Fruit fly (Drosophila melanogaster) whole organism, embryonic: ENCODE data around the gene Bap60.

Source experiments
- Ada2b ChIP-seq: fragments of 200-800 bp; sonication (Bioruptor generic); IDR thresholded peaks from 2 replicates; pipeline ENCODE4 v1.3.6; 2022; ENCODE audit warnings: missing biosample characterization, missing genetic modification characterization
- Atf3 ChIP-seq: fragments of 200-800 bp; sonication (Bioruptor generic); optimal IDR thresholded peaks from 3 replicates; lab custom pipeline; 2016; ENCODE audit warnings: missing biosample characterization, missing genetic modification characterization
- CG10321 ChIP-seq: fragments of 200-800 bp; sonication (Bioruptor generic); IDR thresholded peaks from 2 replicates; pipeline ENCODE4 v1.3.6; 2022; ENCODE audit warnings: missing biosample characterization, missing genetic modification characterization
- CG11085 ChIP-seq: fragments of 200-800 bp; sonication (Bioruptor generic); IDR thresholded peaks from 2 replicates; pipeline ENCODE4 v1.3.6; 2022; ENCODE audit warnings: missing biosample characterization, missing genetic modification characterization
- CG11504 ChIP-seq: fragments of 200-800 bp; sonication (Bioruptor generic); optimal IDR thresholded peaks from 3 replicates; lab custom pipeline; 2019; ENCODE audit warnings: missing biosample characterization, mild to moderate bottlenecking, missing genetic modification characterization, moderate library complexity
- CG11560 ChIP-seq: fragments of 200-800 bp; sonication (Bioruptor generic); IDR thresholded peaks from 3 replicates; pipeline ENCODE4 v1.3.6; 2022; ENCODE audit warnings: missing biosample characterization, missing genetic modification characterization
- CG12071 ChIP-seq: fragments of 200-800 bp; sonication (Bioruptor generic); optimal IDR thresholded peaks from 3 replicates; lab custom pipeline; 2018; ENCODE audit warnings: missing biosample characterization, mild to moderate bottlenecking, missing genetic modification characterization
- CG1233 ChIP-seq: fragments of 200-800 bp; sonication (Bioruptor generic); optimal IDR thresholded peaks from 4 replicates; lab custom pipeline; 2018; ENCODE audit warnings: missing biosample characterization, mild to moderate bottlenecking, missing genetic modification characterization
- CG12769 ChIP-seq: fragments of 200-800 bp; sonication (Bioruptor generic); optimal IDR thresholded peaks from 2 replicates; lab custom pipeline; 2019; ENCODE audit warnings: missing biosample characterization, mild to moderate bottlenecking, missing genetic modification characterization, moderate library complexity
- CG15479 ChIP-seq: fragments of 200-800 bp; sonication (Bioruptor generic); optimal IDR thresholded peaks from 3 replicates; lab custom pipeline; 2019; ENCODE audit warnings: missing biosample characterization, mild to moderate bottlenecking, missing genetic modification characterization, moderate library complexity
- CG17328 ChIP-seq: fragments of 200-800 bp; sonication (Bioruptor generic); IDR thresholded peaks from 2 replicates; pipeline ENCODE4 v1.3.6; 2022; ENCODE audit warnings: missing biosample characterization, missing genetic modification characterization
- CG18476 ChIP-seq: fragments of 200-800 bp; sonication (Bioruptor generic); optimal IDR thresholded peaks from 2 replicates; lab custom pipeline; 2016; ENCODE audit warnings: missing biosample characterization, mild to moderate bottlenecking, missing genetic modification characterization
- CG18599 ChIP-seq: fragments of 200-800 bp; sonication (Bioruptor generic); optimal IDR thresholded peaks from 3 replicates; lab custom pipeline; 2017; ENCODE audit warnings: missing biosample characterization, missing genetic modification characterization, mild to moderate bottlenecking, moderate library complexity, missing genetic modification reagents
- CG31224 ChIP-seq: fragments of 200-800 bp; sonication (Bioruptor generic); IDR thresholded peaks from 2 replicates; pipeline ENCODE4 v1.3.6; 2022; ENCODE audit warnings: missing biosample characterization, missing genetic modification characterization
- CG34422 ChIP-seq: fragments of 200-800 bp; sonication (Bioruptor generic); IDR thresholded peaks from 3 replicates; pipeline ENCODE4 v1.3.6; 2022; ENCODE audit warnings: missing biosample characterization, missing genetic modification characterization
- CG4707 ChIP-seq: fragments of 200-800 bp; sonication (Bioruptor generic); optimal IDR thresholded peaks from 2 replicates; lab custom pipeline; 2018; ENCODE audit warnings: missing biosample characterization, mild to moderate bottlenecking, missing genetic modification characterization, moderate library complexity
- CG5953 ChIP-seq: fragments of 200-800 bp; sonication (Bioruptor generic); IDR thresholded peaks from 2 replicates; pipeline ENCODE4 v1.3.6; 2022; ENCODE audit warnings: missing biosample characterization, missing genetic modification characterization
- CG6689 ChIP-seq: fragments of 200-800 bp; sonication (Bioruptor generic); IDR thresholded peaks from 2 replicates; pipeline ENCODE4 v1.3.6; 2022; ENCODE audit warnings: missing biosample characterization, missing genetic modification characterization
- CG7372 ChIP-seq: fragments of 200-800 bp; sonication (Bioruptor generic); IDR thresholded peaks from 2 replicates; pipeline ENCODE4 v1.3.6; 2022; ENCODE audit warnings: missing biosample characterization, missing genetic modification characterization
- CG7745 ChIP-seq: fragments of 200-800 bp; sonication (Bioruptor generic); optimal IDR thresholded peaks from 2 replicates; lab custom pipeline; 2018; ENCODE audit warnings: missing biosample characterization, mild to moderate bottlenecking, missing genetic modification characterization, moderate library complexity
- CG7839 ChIP-seq: fragments of 200-800 bp; sonication (Bioruptor generic); optimal IDR thresholded peaks from 3 replicates; lab custom pipeline; 2018; ENCODE audit warnings: missing biosample characterization, mild to moderate bottlenecking, missing genetic modification characterization, moderate library complexity
- CG9797 ChIP-seq: fragments of 200-800 bp; sonication (Bioruptor generic); optimal IDR thresholded peaks from 3 replicates; lab custom pipeline; 2018; ENCODE audit warnings: missing biosample characterization, mild to moderate bottlenecking, missing genetic modification characterization
- CkIIα-i1 ChIP-seq: fragments of 200-800 bp; sonication (Bioruptor generic); IDR thresholded peaks from 2 replicates; pipeline ENCODE4 v1.3.6; 2022; ENCODE audit warnings: missing biosample characterization, missing genetic modification characterization
- CoRest ChIP-seq: fragments of 200-800 bp; sonication (Bioruptor generic); optimal IDR thresholded peaks from 3 replicates; lab custom pipeline; 2018; ENCODE audit warnings: missing biosample characterization, mild to moderate bottlenecking, missing genetic modification characterization, moderate library complexity
- Deaf1 ChIP-seq: fragments of 200-800 bp; optimal IDR thresholded peaks from 3 replicates; lab custom pipeline; 2019; ENCODE audit warnings: missing biosample characterization, mild to moderate bottlenecking, missing genetic modification characterization, moderate library complexity
- Hr78 ChIP-seq, 2 experiments: fragments of 200-800 bp in 1 of 2; fragments of >200 bp in 1 of 2; sonication (Bioruptor generic) in 1 of 2; optimal IDR thresholded peaks; 2 replicates each; lab custom pipeline; 2017 to 2019; ENCODE audit warnings: missing biosample characterization in 2 of 2, missing genetic modification characterization in 2 of 2, mild to moderate bottlenecking in 1 of 2, moderate library complexity in 1 of 2
- MBD-R2 ChIP-seq: fragments of 200-800 bp; sonication (Bioruptor generic); IDR thresholded peaks from 2 replicates; pipeline ENCODE4 v1.3.6; 2022; ENCODE audit warnings: missing biosample characterization, missing genetic modification characterization
- MESR4 ChIP-seq: fragments of 200-800 bp; sonication (Bioruptor generic); optimal IDR thresholded peaks from 2 replicates; lab custom pipeline; 2018; ENCODE audit warnings: missing biosample characterization, mild to moderate bottlenecking, missing genetic modification characterization, moderate library complexity
- Nf-YB ChIP-seq: fragments of 200-800 bp; sonication (Bioruptor generic); optimal IDR thresholded peaks from 3 replicates; lab custom pipeline; 2019; ENCODE audit warnings: missing biosample characterization, mild to moderate bottlenecking, missing genetic modification characterization, moderate library complexity
- Ptx1 ChIP-seq: fragments of 200-800 bp; sonication (Bioruptor generic); IDR thresholded peaks from 2 replicates; pipeline ENCODE4 v1.3.6; 2022; ENCODE audit warnings: missing biosample characterization, missing genetic modification characterization
- Rx ChIP-seq: fragments of 200-800 bp; sonication (Bioruptor generic); IDR thresholded peaks from 2 replicates; pipeline ENCODE4 v1.3.6; 2022; ENCODE audit warnings: missing biosample characterization, missing genetic modification characterization
- Sox100B ChIP-seq: fragments of 200-800 bp; sonication (Bioruptor generic); optimal IDR thresholded peaks from 3 replicates; lab custom pipeline; 2018; ENCODE audit warnings: missing biosample characterization, mild to moderate bottlenecking, missing genetic modification characterization
- Spps ChIP-seq: fragments of 200-800 bp; sonication (Bioruptor generic); optimal IDR thresholded peaks from 2 replicates; lab custom pipeline; 2018; ENCODE audit warnings: missing biosample characterization, mild to moderate bottlenecking, missing genetic modification characterization
- Xbp1 ChIP-seq: fragments of 200-800 bp; sonication (Bioruptor generic); optimal IDR thresholded peaks from 3 replicates; lab custom pipeline; 2016; ENCODE audit warnings: missing biosample characterization, mild to moderate bottlenecking, missing genetic modification characterization
- YL-1 ChIP-seq: fragments of 200-800 bp; sonication (Bioruptor generic); optimal IDR thresholded peaks from 3 replicates; lab custom pipeline; 2017; ENCODE audit warnings: missing biosample characterization, mild to moderate bottlenecking, missing genetic modification characterization
- ap ChIP-seq: fragments of 200-800 bp; sonication (Bioruptor generic); IDR thresholded peaks from 2 replicates; pipeline ENCODE4 v1.3.6; 2022; ENCODE audit warnings: missing biosample characterization, missing genetic modification characterization
- bcd ChIP-seq: fragments of 200-800 bp; sonication (Bioruptor generic); optimal IDR thresholded peaks from 2 replicates; lab custom pipeline; 2017; ENCODE audit warnings: missing biosample characterization, mild to moderate bottlenecking, missing genetic modification characterization
- dpn ChIP-seq, 2 experiments: fragments of 200-800 bp; sonication (Bioruptor generic); optimal IDR thresholded peaks; 3 replicates each; lab custom pipeline; 2016; ENCODE audit warnings: missing biosample characterization in 2 of 2, missing genetic modification characterization in 2 of 2
- en ChIP-seq: fragments of 200-800 bp; sonication (Bioruptor generic); optimal IDR thresholded peaks from 2 replicates; lab custom pipeline; 2016; ENCODE audit warnings: missing biosample characterization, missing genetic modification characterization
- fd3F ChIP-seq: fragments of 200-800 bp; sonication (Bioruptor generic); optimal IDR thresholded peaks from 2 replicates; lab custom pipeline; 2018; ENCODE audit warnings: missing biosample characterization, mild to moderate bottlenecking, missing genetic modification characterization, moderate library complexity
- gsb ChIP-seq: fragments of 200-800 bp; sonication (Bioruptor generic); IDR thresholded peaks from 2 replicates; pipeline ENCODE4 v1.3.6; 2022; ENCODE audit warnings: missing biosample characterization, missing genetic modification characterization
- lab ChIP-seq: fragments of 200-800 bp; sonication (Bioruptor generic); optimal IDR thresholded peaks from 3 replicates; lab custom pipeline; 2017; ENCODE audit warnings: missing biosample characterization, missing genetic modification characterization, mild to moderate bottlenecking, moderate library complexity, missing genetic modification reagents
- mam ChIP-seq: fragments of 200-800 bp; sonication (Bioruptor generic); optimal IDR thresholded peaks from 3 replicates; lab custom pipeline; 2016; ENCODE audit warnings: missing biosample characterization, missing genetic modification characterization
- mld ChIP-seq: fragments of 200-800 bp; sonication (Bioruptor generic); IDR thresholded peaks from 3 replicates; pipeline ENCODE4 v1.3.6; 2022; ENCODE audit warnings: missing biosample characterization, missing genetic modification characterization; ENCODE audit not compliant: partially characterized antibody
- oc ChIP-seq: fragments of 200-800 bp; sonication (Bioruptor generic); optimal IDR thresholded peaks from 2 replicates; lab custom pipeline; 2018; ENCODE audit warnings: missing biosample characterization, mild to moderate bottlenecking, missing genetic modification characterization, moderate library complexity
- otp ChIP-seq: fragments of 200-800 bp; sonication (Bioruptor generic); IDR thresholded peaks from 3 replicates; pipeline ENCODE4, ENCODE4 v1.3.6; 2022; ENCODE audit warnings: missing biosample characterization, missing genetic modification characterization
- row ChIP-seq: fragments of 200-800 bp; sonication (Bioruptor generic); IDR thresholded peaks from 3 replicates; pipeline ENCODE4 v1.3.6; 2022; ENCODE audit warnings: missing biosample characterization, missing genetic modification characterization
- schlank ChIP-seq: fragments of 200-800 bp; sonication (Bioruptor generic); optimal IDR thresholded peaks from 2 replicates; lab custom pipeline; 2018; ENCODE audit warnings: missing biosample characterization, mild to moderate bottlenecking, missing genetic modification characterization
- stc ChIP-seq: fragments of 200-800 bp; sonication (Bioruptor generic); IDR thresholded peaks from 2 replicates; pipeline ENCODE4 v1.3.6; 2022; ENCODE audit warnings: missing biosample characterization, missing genetic modification characterization
- tna ChIP-seq: fragments of 200-800 bp; sonication (Bioruptor generic); IDR thresholded peaks from 2 replicates; pipeline ENCODE4 v1.3.6; 2022; ENCODE audit warnings: missing biosample characterization, missing genetic modification characterization; ENCODE audit not compliant: partially characterized antibody
- vvl ChIP-seq: fragments of 200-800 bp; sonication (Bioruptor generic); IDR thresholded peaks from 2 replicates; pipeline ENCODE4 v1.3.6; 2022; ENCODE audit warnings: missing biosample characterization, missing genetic modification characterization

The Bap60 gene

dm6 chrX:13128750-13129152 is 30.6 kb downstream of the Bap60 start, which contains the start of the genes CG32638, CG15717 and MFS10 (continued):
- TF ChIP-seq MESR4 (peak; percentile 80), gsb (GFP tag; lab: Robert Waterston, UW) (no peak), CG6689 (GFP tag; lab: Robert Waterston, UW) (no peak), CG18599 (no peak), Sox100B (GFP tag; lab: Kevin White, UChicago) (no peak), tna (GFP tag; lab: Robert Waterston, UW) (no peak), Xbp1 (GFP tag; lab: Kevin White, UChicago) (no peak), Spps (tag; lab: Kevin White, UChicago) (no peak), Deaf1 (peak; percentile 9), bcd (GFP tag; lab: Kevin White, UChicago) (no peak), CG31224 (GFP tag; lab: Robert Waterston, UW) (no peak), CG34422 (GFP tag; lab: Robert Waterston, UW) (peak; percentile 55; the same call in 1 of the 3 replicates), fd3F (no peak), lab (GFP tag; lab: Kevin White, UChicago) (peak; percentile 19), ap (GFP tag; lab: Robert Waterston, UW) (no peak), CG12769 (tag; lab: Kevin White, UChicago) (peak; percentile 55), oc (peak; percentile 17), vvl (GFP tag; lab: Robert Waterston, UW) (peak; percentile 50; the same call in 1 of the 2 replicates), CkIIα-i1 (GFP tag; lab: Robert Waterston, UW) (no peak), mld (no peak), en (no peak), CoRest (tag; lab: Kevin White, UChicago) (peak; percentile 19), Rx (GFP tag; lab: Robert Waterston, UW) (no peak), YL-1 (GFP tag; lab: Kevin White, UChicago) (peak; percentile 9), dpn (GFP tag; optimal IDR thresholded peaks at IDR 0.05; lab: Kevin White, UChicago) (peak in 1 of 2 experiments; percentile 6), Ptx1 (GFP tag; lab: Robert Waterston, UW) (no peak), CG7372 (GFP tag; lab: Robert Waterston, UW) (no peak), CG4707 (GFP tag; lab: Kevin White, UChicago) (no peak), CG9797 (GFP tag; lab: Kevin White, UChicago) (peak; percentile 98), CG11560 (tag; lab: Robert Waterston, UW) (no peak), row (GFP tag; lab: Robert Waterston, UW) (peak; percentile 56), mam (GFP tag; lab: Kevin White, UChicago) (no peak), schlank (no peak), CG7745 (no peak), Ada2b (GFP tag; lab: Robert Waterston, UW) (no peak), CG5953 (GFP tag; lab: Robert Waterston, UW) (no peak), CG18476 (GFP tag; lab: Kevin White, UChicago) (no peak), CG7839 (peak; percentile 0), Atf3 (GFP tag; lab: Kevin White, UChicago) (no peak), CG1233 (no peak), otp (no peak), stc (GFP tag; lab: Robert Waterston, UW) (no peak), CG12071 (peak; percentile 44), MBD-R2 (GFP tag; lab: Robert Waterston, UW) (peak; percentile 80), CG10321 (GFP tag; lab: Robert Waterston, UW) (no peak), CG11085 (GFP tag; lab: Robert Waterston, UW) (no peak), CG11504 (peak; percentile 17), Hr78 (GFP tag; optimal IDR thresholded peaks at IDR 0.05; lab: Kevin White, UChicago) (no peak), CG17328 (no peak), CG15479 (peak; percentile 73), Nf-YB (GFP tag; lab: Kevin White, UChicago) (no peak)
